Worm (Caenorhabditis elegans) whole organism, mixed stage, embryonic: ENCODE results near the gene C36C5.12.
A peak's percentile ranks its signal among the peaks of the same experiment; 100 is the strongest.

ENCODE experiments used
- M03D4.4 ChIP-seq: sonication (generic microtip); optimal IDR thresholded peaks from 2 replicates; lab custom pipeline; 2017; ENCODE audit warnings: mild to moderate bottlenecking, missing genetic modification characterization, missing compliant biosample characterization
- bed-3 ChIP-seq: fragments of 200-800 bp; sonication (Bioruptor generic); optimal IDR thresholded peaks from 3 replicates; lab custom pipeline; 2018; ENCODE audit warnings: mild to moderate bottlenecking, missing genetic modification characterization, moderate library complexity, missing compliant biosample characterization
- blmp-1 ChIP-seq: fragments of 150-350 bp; optimal IDR thresholded peaks from 2 replicates; lab custom pipeline; 2014; ENCODE audit warnings: missing biosample characterization, missing genetic modification characterization
- ceh-43 ChIP-seq: fragments of 200-800 bp; sonication (Bioruptor generic); optimal IDR thresholded peaks from 2 replicates; lab custom pipeline; 2018; ENCODE audit warnings: mild to moderate bottlenecking, missing genetic modification characterization, moderate library complexity, missing compliant biosample characterization
- ceh-83 ChIP-seq: fragments of 200-800 bp; sonication (Bioruptor generic); optimal IDR thresholded peaks from 2 replicates; lab custom pipeline; 2018; ENCODE audit warnings: mild to moderate bottlenecking, missing genetic modification characterization, missing compliant biosample characterization
- ces-1 ChIP-seq: fragments of 150-350 bp; optimal IDR thresholded peaks from 2 replicates; lab custom pipeline; 2014; ENCODE audit warnings: missing biosample characterization, missing genetic modification reagents, missing genetic modification characterization
- drap-1 ChIP-seq: fragments of 200-800 bp; sonication (Bioruptor generic); optimal IDR thresholded peaks from 3 replicates; lab custom pipeline; 2018; ENCODE audit warnings: mild to moderate bottlenecking, missing genetic modification characterization, missing compliant biosample characterization
- elt-1 ChIP-seq: sonication (generic microtip); optimal IDR thresholded peaks from 2 replicates; lab custom pipeline; 2017; ENCODE audit warnings: missing genetic modification characterization, mild to moderate bottlenecking, missing compliant biosample characterization, antibody characterized with exemption, moderate library complexity, borderline replicate concordance; ENCODE audit not compliant: insufficient read depth
- elt-3 ChIP-seq: fragments of 150-350 bp; optimal IDR thresholded peaks from 2 replicates; lab custom pipeline; 2014; ENCODE audit warnings: missing biosample characterization, missing genetic modification characterization
- flh-1 ChIP-seq: fragments of 200-800 bp; sonication (Bioruptor generic); optimal IDR thresholded peaks from 2 replicates; lab custom pipeline; 2018; ENCODE audit warnings: mild to moderate bottlenecking, missing genetic modification characterization, moderate library complexity, missing compliant biosample characterization
- ham-2 ChIP-seq: fragments of 200-800 bp; sonication (Bioruptor generic); optimal IDR thresholded peaks from 2 replicates; lab custom pipeline; 2018; ENCODE audit warnings: mild to moderate bottlenecking, missing genetic modification characterization, missing compliant biosample characterization
- hlh-1 ChIP-seq: fragments of 150-350 bp; optimal IDR thresholded peaks from 2 replicates; lab custom pipeline; 2014; ENCODE audit warnings: missing biosample characterization, missing genetic modification reagents, missing genetic modification characterization
- lin-32 ChIP-seq: fragments of 200-800 bp; sonication (Bioruptor generic); optimal IDR thresholded peaks from 2 replicates; lab custom pipeline; 2018; ENCODE audit warnings: mild to moderate bottlenecking, missing genetic modification characterization, missing compliant biosample characterization
- lsy-2 ChIP-seq: fragments of 150-350 bp; optimal IDR thresholded peaks from 2 replicates; lab custom pipeline; 2014; ENCODE audit warnings: missing biosample characterization, missing genetic modification characterization
- mab-5 ChIP-seq: fragments of 150-350 bp; optimal IDR thresholded peaks from 2 replicates; lab custom pipeline; 2014; ENCODE audit warnings: missing biosample characterization, missing genetic modification characterization
- mls-2 ChIP-seq: sonication (generic microtip); optimal IDR thresholded peaks from 2 replicates; lab custom pipeline; 2016; ENCODE audit warnings: mild to moderate bottlenecking, missing genetic modification characterization, moderate library complexity, missing compliant biosample characterization
- nhr-12 ChIP-seq: fragments of 150-350 bp; optimal IDR thresholded peaks from 2 replicates; lab custom pipeline; 2014; ENCODE audit warnings: missing biosample characterization, missing genetic modification characterization
- nhr-2 ChIP-seq: fragments of 150-350 bp; optimal IDR thresholded peaks from 2 replicates; lab custom pipeline; 2014; ENCODE audit warnings: missing biosample characterization, missing genetic modification characterization
- nhr-237 ChIP-seq: fragments of 150-350 bp; optimal IDR thresholded peaks from 2 replicates; lab custom pipeline; 2014; ENCODE audit warnings: missing biosample characterization, missing genetic modification characterization
- nhr-28 ChIP-seq: fragments of 150-350 bp; optimal IDR thresholded peaks from 2 replicates; lab custom pipeline; 2014; ENCODE audit warnings: missing biosample characterization, missing genetic modification characterization
- pha-4 ChIP-seq: fragments of 150-350 bp; optimal IDR thresholded peaks from 2 replicates; lab custom pipeline; 2018; ENCODE audit warnings: missing biosample characterization, missing genetic modification reagents, missing genetic modification characterization
- sem-2 ChIP-seq: fragments of 200-800 bp; sonication (Bioruptor generic); optimal IDR thresholded peaks from 2 replicates; lab custom pipeline; 2018; ENCODE audit warnings: mild to moderate bottlenecking, missing genetic modification characterization, missing compliant biosample characterization
- snpc-4 ChIP-seq: fragments of 150-350 bp; optimal IDR thresholded peaks from 2 replicates; lab custom pipeline; 2014; ENCODE audit warnings: missing biosample characterization, missing genetic modification characterization
- sptf-1 ChIP-seq: sonication (generic microtip); optimal IDR thresholded peaks from 2 replicates; lab custom pipeline; 2017; ENCODE audit warnings: mild to moderate bottlenecking, missing genetic modification characterization, moderate library complexity, missing compliant biosample characterization
- tbx-8 ChIP-seq: fragments of 200-800 bp; sonication (Bioruptor generic); optimal IDR thresholded peaks from 2 replicates; lab custom pipeline; 2018; ENCODE audit warnings: mild to moderate bottlenecking, missing genetic modification characterization, moderate library complexity, missing compliant biosample characterization
- unc-120 ChIP-seq: sonication (generic microtip); optimal IDR thresholded peaks from 2 replicates; lab custom pipeline; 2017; ENCODE audit warnings: missing genetic modification characterization, missing compliant biosample characterization; ENCODE audit not compliant: poor library complexity, severe bottlenecking
- unc-62 ChIP-seq: fragments of 150-350 bp; optimal IDR thresholded peaks from 2 replicates; lab custom pipeline; 2014; ENCODE audit warnings: missing biosample characterization, missing genetic modification reagents, missing genetic modification characterization
- zip-8 ChIP-seq: fragments of 150-350 bp; optimal IDR thresholded peaks from 2 replicates; lab custom pipeline; 2014; ENCODE audit warnings: missing biosample characterization, missing genetic modification characterization
- ztf-11 ChIP-seq: fragments of 150-350 bp; optimal IDR thresholded peaks from 2 replicates; lab custom pipeline; 2014; ENCODE audit warnings: missing biosample characterization, missing genetic modification characterization

C36C5.12 gene

ce11 chrV:3159252-3159651, at the start of gene C36C5.12:
C36C5.12 (minus strand) TSS chrV:3159352.
- TF ChIP-seq flh-1 (GFP tag; lab: Kevin White, UChicago): no peak
- no peak for TF ChIP-seq M03D4.4
- no peak for TF ChIP-seq bed-3 (GFP tag; lab: Kevin White, UChicago)
- no peak for TF ChIP-seq ham-2 (GFP tag; lab: Kevin White, UChicago)
- no peak for TF ChIP-seq mls-2 (tag; lab: Kevin White, UChicago)
- no peak for TF ChIP-seq lin-32
- no peak for TF ChIP-seq nhr-237 (tag; lab: Kevin White, UChicago)
- TF ChIP-seq blmp-1 (tag; lab: Kevin White, UChicago): no peak
- no peak for TF ChIP-seq nhr-12
- no peak for TF ChIP-seq elt-3 (tag; lab: Kevin White, UChicago)
- no peak for TF ChIP-seq snpc-4 (tag; lab: Kevin White, UChicago)
- no peak for TF ChIP-seq nhr-2
- no peak for TF ChIP-seq unc-62 (GFP tag; lab: Kevin White, UChicago)
- TF ChIP-seq lsy-2 (tag; lab: Kevin White, UChicago): no peak
- TF ChIP-seq pha-4: no peak
- TF ChIP-seq ces-1 (GFP tag; lab: Kevin White, UChicago): no peak
- TF ChIP-seq zip-8 (tag; lab: Kevin White, UChicago): no peak

DNA sequence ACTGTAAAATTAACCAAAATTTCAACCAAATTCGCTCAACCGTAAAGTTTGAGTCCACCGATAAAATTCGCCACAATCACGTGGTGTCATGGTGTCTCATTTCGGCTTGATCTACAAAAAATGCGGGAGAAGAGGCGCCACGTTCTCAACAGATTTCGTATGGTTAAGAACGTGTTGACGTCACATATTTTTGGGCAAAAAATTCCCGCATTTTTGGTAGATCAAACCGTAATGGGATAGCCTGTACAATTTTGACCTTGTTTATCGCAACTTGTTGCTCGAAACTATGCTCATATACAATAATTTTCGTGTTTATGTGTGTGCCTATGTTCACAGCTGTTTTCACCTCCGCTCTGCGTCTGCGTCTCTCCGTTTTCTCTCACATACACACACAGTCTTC, 49.8 kb upstream of the C36C5.12 start:
- TF ChIP-seq flh-1 (GFP tag; lab: Kevin White, UChicago) (no peak), hlh-1 (tag; lab: Kevin White, UChicago) (peak; percentile 51)
- TF ChIP-seq, all 35 proteins: peak for 1

DNA sequence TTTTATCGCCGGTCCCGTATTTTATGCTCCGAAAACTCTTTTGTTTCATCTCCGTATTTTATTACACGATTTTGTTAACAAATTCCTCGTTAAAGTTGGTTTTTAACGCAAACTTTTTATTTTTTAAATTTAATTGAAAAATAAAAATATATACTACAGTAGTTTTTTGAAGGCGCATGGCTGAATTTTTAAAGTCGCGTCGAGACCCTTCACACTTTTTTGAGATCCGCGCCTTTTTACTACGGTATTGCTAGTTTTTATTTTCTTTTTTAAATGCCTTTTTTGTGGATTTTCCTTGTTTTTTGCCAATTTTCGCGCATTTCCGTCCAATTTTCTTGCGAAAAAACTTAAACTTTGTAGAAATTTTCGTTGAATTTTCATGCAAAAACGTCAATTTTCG, 45.3 kb upstream of the C36C5.12 start:
- TF ChIP-seq unc-62 (GFP tag; lab: Kevin White, UChicago): no peak
- TF ChIP-seq ham-2 (GFP tag; lab: Kevin White, UChicago): no peak
- no peak for TF ChIP-seq M03D4.4
- TF ChIP-seq elt-3 (tag; lab: Kevin White, UChicago): no peak
- no peak for TF ChIP-seq snpc-4 (tag; lab: Kevin White, UChicago)
- TF ChIP-seq ztf-11 (tag; lab: Kevin White, UChicago): no peak
- TF ChIP-seq ceh-83: no peak
- TF ChIP-seq, all 35 proteins: peak for 0

DNA sequence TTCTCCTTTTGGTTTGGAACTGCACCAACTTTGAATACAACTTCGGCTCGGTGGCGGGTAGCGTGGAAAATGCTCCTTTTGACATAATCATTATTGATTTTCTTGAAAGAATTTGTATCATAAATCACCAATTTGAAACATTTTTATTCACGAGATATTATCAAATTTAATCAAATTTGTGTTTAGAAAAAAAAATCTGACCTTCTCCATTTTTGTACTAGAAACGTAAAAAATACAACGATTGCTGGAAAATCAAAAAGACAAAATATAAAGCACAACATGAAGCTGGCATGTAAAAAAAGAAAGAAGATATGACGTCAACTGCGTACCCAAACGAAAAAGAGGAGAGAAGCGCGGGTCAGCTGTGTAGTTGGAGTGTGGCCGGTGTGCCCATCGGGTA, 41.2 kb upstream of the C36C5.12 start, which contains the start of gene K08D9.4:
Gene K08D9.4 (minus strand): TSS at position 101 of the 400 bp plus-strand sequence.
- TF ChIP-seq hlh-1 (tag; lab: Kevin White, UChicago) (no peak), sem-2 (GFP tag; lab: Kevin White, UChicago) (no peak), elt-1 (no peak), snpc-4 (tag; lab: Kevin White, UChicago) (no peak), sptf-1 (tag; lab: Kevin White, UChicago) (no peak), unc-62 (GFP tag; lab: Kevin White, UChicago) (no peak), nhr-12 (no peak), zip-8 (tag; lab: Kevin White, UChicago) (no peak), blmp-1 (tag; lab: Kevin White, UChicago) (no peak), lsy-2 (tag; lab: Kevin White, UChicago) (no peak), mab-5 (no peak), tbx-8 (GFP tag; lab: Kevin White, UChicago) (no peak)

DNA sequence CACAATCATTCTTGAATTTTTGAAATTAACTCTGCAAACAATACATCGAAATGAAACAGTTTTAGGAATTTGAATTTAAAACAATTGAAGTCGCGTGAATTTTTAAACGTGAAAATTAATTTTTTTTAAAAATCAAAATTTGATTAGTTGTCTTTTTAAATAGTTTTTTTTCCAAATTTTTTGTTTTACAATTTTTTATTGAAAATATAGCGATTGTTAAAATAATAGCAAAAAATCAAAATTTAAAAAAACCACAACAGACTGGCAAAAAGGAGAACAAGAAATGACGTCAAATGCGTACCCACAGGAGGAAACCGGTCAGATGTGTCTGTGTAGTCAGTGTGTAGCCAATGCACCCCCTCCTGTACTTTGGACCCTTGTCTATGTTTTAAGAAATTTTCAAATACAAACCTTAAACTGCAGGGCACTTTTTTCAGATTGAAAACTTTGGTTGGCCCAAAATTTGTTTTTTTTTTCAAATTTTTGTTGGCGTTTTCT, 37.7 kb upstream of the C36C5.12 start, which contains the start of the genes Y73C8B.1 and Y73C8B.5:
Gene Y73C8B.1 (minus strand): TSS at position 51 of the 498 bp plus-strand sequence.
Gene Y73C8B.5 (plus strand): TSS at position 437 of the 498 bp plus-strand sequence.
- no peak for TF ChIP-seq ztf-11 (tag; lab: Kevin White, UChicago)
- TF ChIP-seq hlh-1 (tag; lab: Kevin White, UChicago): no peak
- TF ChIP-seq elt-1: no peak
- no peak for TF ChIP-seq ceh-83
- TF ChIP-seq drap-1 (GFP tag; lab: Kevin White, UChicago): no peak
- no peak for TF ChIP-seq pha-4
- no peak for TF ChIP-seq unc-120 (tag; lab: Kevin White, UChicago)
- no peak for TF ChIP-seq bed-3 (GFP tag; lab: Kevin White, UChicago)
- no peak for TF ChIP-seq sem-2 (GFP tag; lab: Kevin White, UChicago)
- no peak for TF ChIP-seq mls-2 (tag; lab: Kevin White, UChicago)
- no peak for TF ChIP-seq nhr-237 (tag; lab: Kevin White, UChicago)
- no peak for TF ChIP-seq ceh-43 (GFP tag; lab: Kevin White, UChicago)
- no peak for TF ChIP-seq tbx-8 (GFP tag; lab: Kevin White, UChicago)
- no peak for TF ChIP-seq zip-8 (tag; lab: Kevin White, UChicago)
- TF ChIP-seq nhr-28 (tag; lab: Kevin White, UChicago): no peak
- TF ChIP-seq nhr-12: no peak
- no peak for TF ChIP-seq ham-2 (GFP tag; lab: Kevin White, UChicago)
- TF ChIP-seq mab-5: no peak
